Fruit fly (Drosophila melanogaster) whole organism, embryonic: Measurements from ENCODE around the gene PGRP-LF.
A peak's percentile ranks its signal among the peaks of the same experiment; 100 is the strongest.

Source experiments
- ATbp ChIP-seq: fragments of 200-800 bp; sonication (Bioruptor generic); optimal IDR thresholded peaks from 2 replicates; lab custom pipeline; 2017; ENCODE audit warnings: missing biosample characterization, mild to moderate bottlenecking, missing genetic modification characterization, missing genetic modification reagents
- Abd-B ChIP-seq: fragments of 200-800 bp; sonication (Bioruptor generic); optimal IDR thresholded peaks from 2 replicates; lab custom pipeline; 2018; ENCODE audit warnings: missing biosample characterization, mild to moderate bottlenecking, missing genetic modification characterization, moderate library complexity
- Atf-2 ChIP-seq: fragments of 200-800 bp; sonication (Bioruptor generic); optimal IDR thresholded peaks from 2 replicates; lab custom pipeline; 2016; ENCODE audit warnings: missing biosample characterization, missing genetic modification characterization
- CG1233 ChIP-seq: fragments of 200-800 bp; sonication (Bioruptor generic); optimal IDR thresholded peaks from 4 replicates; lab custom pipeline; 2018; ENCODE audit warnings: missing biosample characterization, mild to moderate bottlenecking, missing genetic modification characterization
- CG12769 ChIP-seq: fragments of 200-800 bp; sonication (Bioruptor generic); optimal IDR thresholded peaks from 2 replicates; lab custom pipeline; 2019; ENCODE audit warnings: missing biosample characterization, mild to moderate bottlenecking, missing genetic modification characterization, moderate library complexity
- CG13296 ChIP-seq: fragments of 200-800 bp; sonication (Bioruptor generic); optimal IDR thresholded peaks from 3 replicates; lab custom pipeline; 2018; ENCODE audit warnings: missing biosample characterization, mild to moderate bottlenecking, missing genetic modification characterization
- CG14860 ChIP-seq: fragments of 200-800 bp; sonication (Bioruptor generic); IDR thresholded peaks from 3 replicates; pipeline ENCODE4 v1.3.6; 2022; ENCODE audit warnings: missing biosample characterization, missing genetic modification characterization; ENCODE audit not compliant: partially characterized antibody
- CG15479 ChIP-seq: fragments of 200-800 bp; sonication (Bioruptor generic); optimal IDR thresholded peaks from 3 replicates; lab custom pipeline; 2019; ENCODE audit warnings: missing biosample characterization, mild to moderate bottlenecking, missing genetic modification characterization, moderate library complexity
- CG32772 ChIP-seq: fragments of 200-800 bp; sonication (Bioruptor generic); IDR thresholded peaks from 2 replicates; pipeline ENCODE4 v1.3.6; 2022; ENCODE audit warnings: missing biosample characterization, missing genetic modification characterization
- CG42726 ChIP-seq: fragments of 200-800 bp; sonication (Bioruptor generic); IDR thresholded peaks from 2 replicates; pipeline ENCODE4 v1.3.6; 2022; ENCODE audit warnings: missing biosample characterization, missing genetic modification characterization; ENCODE audit not compliant: partially characterized antibody
- CG43689 ChIP-seq: fragments of 200-800 bp; sonication (Bioruptor generic); IDR thresholded peaks from 2 replicates; pipeline ENCODE4 v1.3.6; 2022; ENCODE audit warnings: missing biosample characterization, missing genetic modification characterization
- CG5953 ChIP-seq: fragments of 200-800 bp; sonication (Bioruptor generic); IDR thresholded peaks from 2 replicates; pipeline ENCODE4 v1.3.6; 2022; ENCODE audit warnings: missing biosample characterization, missing genetic modification characterization
- CG6272 ChIP-seq: fragments of 200-800 bp; sonication (Bioruptor generic); IDR thresholded peaks from 2 replicates; pipeline ENCODE4 v1.3.6; 2022; ENCODE audit warnings: missing biosample characterization, missing genetic modification characterization
- CG6791 ChIP-seq: fragments of 200-800 bp; sonication (Bioruptor generic); IDR thresholded peaks from 3 replicates; pipeline ENCODE4 v1.3.6; 2022; ENCODE audit warnings: missing biosample characterization, missing genetic modification characterization; ENCODE audit not compliant: partially characterized antibody
- CG8089 ChIP-seq: fragments of 200-800 bp; sonication (Bioruptor generic); optimal IDR thresholded peaks from 3 replicates; lab custom pipeline; 2016; ENCODE audit warnings: missing biosample characterization, missing genetic modification characterization
- CHES-1-like ChIP-seq: fragments of 200-800 bp; sonication (Bioruptor generic); optimal IDR thresholded peaks from 2 replicates; lab custom pipeline; 2016; ENCODE audit warnings: missing biosample characterization, missing genetic modification characterization
- CoRest ChIP-seq: fragments of 200-800 bp; sonication (Bioruptor generic); optimal IDR thresholded peaks from 3 replicates; lab custom pipeline; 2018; ENCODE audit warnings: missing biosample characterization, mild to moderate bottlenecking, missing genetic modification characterization, moderate library complexity
- Dad ChIP-seq: fragments of 200-800 bp; sonication (Bioruptor generic); optimal IDR thresholded peaks from 3 replicates; lab custom pipeline; 2016; ENCODE audit warnings: missing biosample characterization, missing genetic modification characterization
- Doc2 ChIP-seq: fragments of 200-800 bp; sonication (Bioruptor generic); IDR thresholded peaks from 2 replicates; pipeline ENCODE4 v1.3.6; 2022; ENCODE audit warnings: missing biosample characterization, missing genetic modification characterization
- Fer1 ChIP-seq: fragments of 200-800 bp; sonication (Bioruptor generic); optimal IDR thresholded peaks from 2 replicates; lab custom pipeline; 2017; ENCODE audit warnings: missing biosample characterization, mild to moderate bottlenecking, missing genetic modification characterization
- Fer2 ChIP-seq: fragments of 200-800 bp; sonication (Bioruptor generic); optimal IDR thresholded peaks from 2 replicates; lab custom pipeline; 2018; ENCODE audit warnings: missing biosample characterization, mild to moderate bottlenecking, missing genetic modification characterization, moderate library complexity
- H15 ChIP-seq: fragments of 200-800 bp; sonication (Bioruptor generic); IDR thresholded peaks from 3 replicates; pipeline ENCODE4 v1.3.6; 2022; ENCODE audit warnings: missing biosample characterization, missing genetic modification characterization
- H2.0 ChIP-seq: fragments of 200-800 bp; sonication (Bioruptor generic); IDR thresholded peaks from 2 replicates; pipeline ENCODE4 v1.3.6; 2022; ENCODE audit warnings: missing biosample characterization, missing genetic modification characterization
- Mad ChIP-seq: fragments of 200-800 bp; sonication (Bioruptor generic); optimal IDR thresholded peaks from 2 replicates; lab custom pipeline; 2016; ENCODE audit warnings: missing biosample characterization, missing genetic modification characterization
- Scr ChIP-seq: fragments of 200-800 bp; sonication (Bioruptor generic); IDR thresholded peaks from 2 replicates; pipeline ENCODE4 v1.3.6; 2022; ENCODE audit warnings: missing biosample characterization, missing genetic modification characterization; ENCODE audit not compliant: partially characterized antibody
- Sin3A ChIP-seq: fragments of >200 bp; optimal IDR thresholded peaks from 2 replicates; lab custom pipeline; 2018
- Sox102F ChIP-seq: fragments of 200-800 bp; sonication (Bioruptor generic); optimal IDR thresholded peaks from 2 replicates; lab custom pipeline; 2018; ENCODE audit warnings: missing biosample characterization, mild to moderate bottlenecking, missing genetic modification characterization, moderate library complexity
- Ssrp ChIP-seq: fragments of 200-800 bp; sonication (Bioruptor generic); optimal IDR thresholded peaks from 2 replicates; lab custom pipeline; 2018; ENCODE audit warnings: missing biosample characterization, mild to moderate bottlenecking, missing genetic modification characterization, moderate library complexity
- Xbp1 ChIP-seq: fragments of 200-800 bp; sonication (Bioruptor generic); optimal IDR thresholded peaks from 3 replicates; lab custom pipeline; 2016; ENCODE audit warnings: missing biosample characterization, mild to moderate bottlenecking, missing genetic modification characterization
- al ChIP-seq: fragments of 200-800 bp; sonication (Bioruptor generic); IDR thresholded peaks from 2 replicates; pipeline ENCODE4 v1.3.6; 2022; ENCODE audit warnings: missing biosample characterization, missing genetic modification characterization
- bab2 ChIP-seq: fragments of 200-800 bp; sonication (Bioruptor generic); optimal IDR thresholded peaks from 2 replicates; lab custom pipeline; 2016; ENCODE audit warnings: missing biosample characterization, missing genetic modification characterization
- caup ChIP-seq: fragments of 200-800 bp; sonication (Bioruptor generic); optimal IDR thresholded peaks from 3 replicates; lab custom pipeline; 2017; ENCODE audit warnings: missing biosample characterization, mild to moderate bottlenecking, missing genetic modification characterization, moderate library complexity; ENCODE audit not compliant: severe bottlenecking
- chinmo ChIP-seq: fragments of 200-800 bp; sonication (Bioruptor generic); IDR thresholded peaks from 4 replicates; pipeline ENCODE4 v1.3.6; 2022; ENCODE audit warnings: missing biosample characterization, missing genetic modification characterization; ENCODE audit not compliant: partially characterized antibody
- crc ChIP-seq: fragments of 200-800 bp; sonication (Bioruptor generic); optimal IDR thresholded peaks from 2 replicates; lab custom pipeline; 2016; ENCODE audit warnings: missing biosample characterization, missing genetic modification characterization
- dan ChIP-seq: fragments of 200-800 bp; sonication (Bioruptor generic); IDR thresholded peaks from 2 replicates; pipeline ENCODE4 v1.3.6; 2022; ENCODE audit warnings: missing biosample characterization, missing genetic modification characterization
- dmrt99B ChIP-seq: fragments of 200-800 bp; sonication (Bioruptor generic); optimal IDR thresholded peaks from 2 replicates; lab custom pipeline; 2018; ENCODE audit warnings: missing biosample characterization, mild to moderate bottlenecking, missing genetic modification characterization, moderate library complexity
- ems ChIP-seq: fragments of 200-800 bp; sonication (Bioruptor generic); optimal IDR thresholded peaks from 3 replicates; lab custom pipeline; 2016; ENCODE audit warnings: missing biosample characterization, missing genetic modification characterization
- fd102C ChIP-seq: fragments of 200-800 bp; sonication (Bioruptor generic); optimal IDR thresholded peaks from 2 replicates; lab custom pipeline; 2018; ENCODE audit warnings: missing biosample characterization, mild to moderate bottlenecking, missing genetic modification characterization, moderate library complexity
- fu2 ChIP-seq: fragments of 200-800 bp; sonication (Bioruptor generic); optimal IDR thresholded peaks from 2 replicates; lab custom pipeline; 2016; ENCODE audit warnings: missing biosample characterization, missing genetic modification characterization
- ham ChIP-seq: fragments of 200-800 bp; sonication (Bioruptor generic); IDR thresholded peaks from 2 replicates; pipeline ENCODE4 v1.3.6; 2022; ENCODE audit warnings: missing biosample characterization, missing genetic modification characterization
- her ChIP-seq: fragments of 200-800 bp; sonication (Bioruptor generic); optimal IDR thresholded peaks from 2 replicates; lab custom pipeline; 2016; ENCODE audit warnings: missing biosample characterization, missing genetic modification characterization
- ind ChIP-seq: fragments of 200-800 bp; sonication (Bioruptor generic); optimal IDR thresholded peaks from 3 replicates; lab custom pipeline; 2016; ENCODE audit warnings: missing biosample characterization, missing genetic modification characterization
- lab ChIP-seq: fragments of 200-800 bp; sonication (Bioruptor generic); optimal IDR thresholded peaks from 3 replicates; lab custom pipeline; 2017; ENCODE audit warnings: missing biosample characterization, missing genetic modification characterization, mild to moderate bottlenecking, moderate library complexity, missing genetic modification reagents
- pfk ChIP-seq: fragments of 200-800 bp; sonication (Bioruptor generic); optimal IDR thresholded peaks from 2 replicates; lab custom pipeline; 2018; ENCODE audit warnings: missing biosample characterization, mild to moderate bottlenecking, missing genetic modification characterization, moderate library complexity
- pnt ChIP-seq: fragments of 200-800 bp; sonication (Bioruptor generic); optimal IDR thresholded peaks from 3 replicates; lab custom pipeline; 2016; ENCODE audit warnings: missing biosample characterization, missing genetic modification characterization
- row ChIP-seq: fragments of 200-800 bp; sonication (Bioruptor generic); IDR thresholded peaks from 3 replicates; pipeline ENCODE4 v1.3.6; 2022; ENCODE audit warnings: missing biosample characterization, missing genetic modification characterization
- sd ChIP-seq: fragments of 200-800 bp; sonication (Bioruptor generic); optimal IDR thresholded peaks from 3 replicates; lab custom pipeline; 2018; ENCODE audit warnings: missing biosample characterization, mild to moderate bottlenecking, missing genetic modification characterization, moderate library complexity
- toy ChIP-seq: fragments of 200-800 bp; sonication (Bioruptor generic); IDR thresholded peaks from 2 replicates; pipeline ENCODE4 v1.3.6; 2022; ENCODE audit warnings: missing biosample characterization, missing genetic modification characterization
- trem ChIP-seq: fragments of 200-800 bp; optimal IDR thresholded peaks from 3 replicates; lab custom pipeline; 2019; ENCODE audit warnings: missing biosample characterization, mild to moderate bottlenecking, missing genetic modification characterization, moderate library complexity

The PGRP-LF gene

dm6 chr3L:9383345-9384075, 34.1 kb downstream of the PGRP-LF start, which contains the start of gene Hsp27 (continued):
- TF ChIP-seq sd (peak; percentile 90), toy (peak; percentile 93), lab (GFP tag; lab: Kevin White, UChicago) (peak; percentile 99), Abd-B (GFP tag; lab: Kevin White, UChicago) (peak; percentile 97), Sox102F (GFP tag; lab: Kevin White, UChicago) (peak; percentile 99), CG8089 (GFP tag; lab: Kevin White, UChicago) (peak; percentile 83), H15 (GFP tag; lab: Robert Waterston, UW) (peak; percentile 99), her (GFP tag; lab: Kevin White, UChicago) (peak; percentile 80), CG32772 (GFP tag; lab: Robert Waterston, UW) (peak; percentile 99), dan (peak; percentile 94), Doc2 (peak; percentile 93), CG15479 (no peak), bab2 (GFP tag; lab: Kevin White, UChicago) (peak; percentile 93), al (GFP tag; lab: Robert Waterston, UW) (peak; percentile 98), CG6272 (GFP tag; lab: Robert Waterston, UW) (peak; percentile 98), Dad (GFP tag; lab: Kevin White, UChicago) (peak; percentile 96), CG13296 (peak; percentile 95), CoRest (peak; percentile 97), chinmo (no peak), dmrt99B (tag; lab: Kevin White, UChicago) (peak; percentile 99), CG14860 (no peak), Scr (GFP tag; lab: Robert Waterston, UW) (no peak), H2.0 (GFP tag; lab: Robert Waterston, UW) (peak; percentile 98), Fer2 (tag; lab: Kevin White, UChicago) (peak; percentile 88), ind (GFP tag; lab: Kevin White, UChicago) (peak; percentile 99), row (GFP tag; lab: Robert Waterston, UW) (peak; percentile 98), pfk (peak; percentile 24), CG1233 (GFP tag; lab: Kevin White, UChicago) (peak; percentile 97), fd102C (GFP tag; lab: Kevin White, UChicago) (peak; percentile 55), CG5953 (GFP tag; lab: Robert Waterston, UW) (peak; percentile 97), Sin3A (lab: Kevin White, UChicago) (no peak), CG6791 (GFP tag; lab: Robert Waterston, UW) (no peak), trem (tag; lab: Kevin White, UChicago) (peak; percentile 96), CG42726 (peak; percentile 33; the same call in 1 of the 2 replicates), fu2 (GFP tag; lab: Kevin White, UChicago) (peak; percentile 75), Fer1 (GFP tag; lab: Kevin White, UChicago) (peak; percentile 97), ems (GFP tag; lab: Kevin White, UChicago) (peak; percentile 99), CHES-1-like (GFP tag; lab: Kevin White, UChicago) (peak; percentile 83), CG12769 (tag; lab: Kevin White, UChicago) (peak; percentile 92), Atf-2 (GFP tag; lab: Kevin White, UChicago) (peak; percentile 86), crc (GFP tag; lab: Kevin White, UChicago) (peak; percentile 92), ham (GFP tag; lab: Robert Waterston, UW) (peak; percentile 86), CG43689 (GFP tag; lab: Robert Waterston, UW) (peak; percentile 95), Mad (GFP tag; lab: Kevin White, UChicago) (peak; percentile 95), ATbp (GFP tag; lab: Kevin White, UChicago) (peak; percentile 99), Ssrp (tag; lab: Kevin White, UChicago) (peak; percentile 98), caup (peak; percentile 95), pnt (GFP tag; lab: Kevin White, UChicago) (peak; percentile 96), Xbp1 (GFP tag; lab: Kevin White, UChicago) (peak; percentile 99)
